Fruit fly (Drosophila melanogaster): Measurements from ENCODE around the gene CG4613.

CG4613 gene

DNA sequence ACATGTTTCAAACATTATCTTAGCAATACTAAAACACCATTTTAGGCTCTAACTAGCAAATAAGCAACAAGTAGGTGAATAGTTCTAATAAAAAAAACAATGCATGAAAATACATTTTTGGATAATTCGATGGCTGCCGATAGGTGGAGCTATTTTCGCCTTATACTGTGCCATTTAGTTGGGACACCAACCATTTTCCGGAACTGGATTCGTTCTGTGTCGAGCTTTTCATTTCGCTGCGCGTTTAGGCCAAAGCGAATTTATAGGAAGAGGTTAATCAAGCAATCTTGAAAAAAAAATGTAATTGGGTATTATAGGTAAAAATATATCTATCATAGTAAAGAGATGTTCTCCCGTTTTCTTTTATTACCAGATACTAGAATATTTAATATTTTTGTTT lies 41.2 kb upstream of the CG4613 start:
- TF ChIP-seq esn (GFP tag; optimal IDR thresholded peaks at IDR 0.05) (peak; percentile 25), CG11762 (GFP tag; optimal IDR thresholded peaks at IDR 0.05; ENCODE audit: insufficient read depth) (no peak), Blimp-1 (GFP tag; optimal IDR thresholded peaks at IDR 0.05) (no peak), lz (GFP tag; optimal IDR thresholded peaks at IDR 0.05) (no peak), Ets96B (tag; optimal IDR thresholded peaks at IDR 0.05) (no peak), svp (GFP tag) (peak; percentile 44), Eip75B (GFP tag; optimal IDR thresholded peaks at IDR 0.05) (no peak), Sox14 (GFP tag; optimal IDR thresholded peaks at IDR 0.05) (no peak)

DNA sequence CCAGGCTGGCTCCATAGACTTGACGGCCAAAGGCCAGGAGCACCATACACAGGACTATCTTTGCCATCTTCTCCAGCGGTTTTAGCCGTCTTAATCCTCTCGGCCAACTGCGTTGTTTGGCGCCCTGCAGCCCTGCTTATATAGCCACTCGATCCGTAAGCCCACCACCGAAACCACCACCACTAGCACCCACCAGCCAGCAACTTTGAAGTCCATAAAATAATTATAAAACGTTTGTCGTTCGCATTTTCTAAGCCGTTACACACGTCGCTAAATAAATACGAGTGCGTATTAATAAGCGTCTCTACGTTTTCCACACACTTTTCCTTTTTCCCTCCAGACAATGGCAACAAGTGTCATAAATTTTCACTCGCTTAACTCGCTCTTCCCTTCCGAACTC lies 39.2 kb upstream of the CG4613 start, which contains the start of gene Lk:
Gene Lk (minus strand): TSS at position 101 of the 400 bp plus-strand sequence.
- no peak for TF ChIP-seq CG4318 (GFP tag; optimal IDR thresholded peaks at IDR 0.05)
- no peak for TF ChIP-seq cyc (GFP tag; optimal IDR thresholded peaks at IDR 0.05)
- TF ChIP-seq salr (GFP tag; optimal IDR thresholded peaks at IDR 0.05) = no peak
- TF ChIP-seq CG6163 (GFP tag; IDR thresholded peaks at IDR 0.05) = no peak
- TF ChIP-seq CG31627 (GFP tag; optimal IDR thresholded peaks at IDR 0.05) = no peak
- TF ChIP-seq Gug (GFP tag; IDR thresholded peaks at IDR 0.05) = no peak
- TF ChIP-seq CG7368 (GFP tag; optimal IDR thresholded peaks at IDR 0.05) = no peak
- no peak for TF ChIP-seq CG6808 (GFP tag; optimal IDR thresholded peaks at IDR 0.05)

DNA sequence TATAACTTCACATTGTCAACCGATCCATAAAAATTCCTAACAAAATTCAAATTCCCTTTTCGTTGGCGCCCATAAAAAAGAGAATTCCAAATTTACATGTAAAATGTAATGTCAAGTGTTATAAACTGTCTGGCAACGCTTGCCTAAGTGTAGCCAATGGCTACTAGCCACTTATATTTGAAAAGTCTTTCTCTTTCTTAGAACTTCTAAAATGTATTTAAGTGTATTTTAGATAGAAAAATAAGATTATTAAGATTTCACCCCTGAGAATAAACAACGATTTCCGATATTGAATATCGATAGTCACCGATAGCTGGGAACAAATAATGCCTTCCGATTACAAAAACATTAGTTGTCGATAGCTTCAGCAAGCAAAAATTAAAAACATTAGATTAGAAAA lies 38.2 kb upstream of the CG4613 start, which contains the start of gene CG34039:
Gene CG34039 (plus strand): TSS at position 342 of the 400 bp plus-strand sequence.
- TF ChIP-seq achi (GFP tag; optimal IDR thresholded peaks at IDR 0.05) (no peak), CG8319 (GFP tag; optimal IDR thresholded peaks at IDR 0.05) (no peak), spab (GFP tag; optimal IDR thresholded peaks at IDR 0.05) (no peak), Ets21C (GFP tag; optimal IDR thresholded peaks at IDR 0.05) (no peak), esn (GFP tag; optimal IDR thresholded peaks at IDR 0.05) (peak; percentile 21), lz (GFP tag; optimal IDR thresholded peaks at IDR 0.05) (no peak), Eip78C (GFP tag) (peak; percentile 42), CG7368 (GFP tag; optimal IDR thresholded peaks at IDR 0.05) (no peak), Sox15 (GFP tag; optimal IDR thresholded peaks at IDR 0.05) (no peak), CG31627 (GFP tag; optimal IDR thresholded peaks at IDR 0.05) (no peak), svp (GFP tag) (peak; percentile 68), CG34406 (GFP tag; optimal IDR thresholded peaks at IDR 0.05) (no peak), fkh (GFP tag; optimal IDR thresholded peaks at IDR 0.05) (peak; percentile 76), Sox14 (GFP tag; optimal IDR thresholded peaks at IDR 0.05) (no peak), CG11294 (GFP tag; IDR thresholded peaks at IDR 0.05) (no peak)

DNA sequence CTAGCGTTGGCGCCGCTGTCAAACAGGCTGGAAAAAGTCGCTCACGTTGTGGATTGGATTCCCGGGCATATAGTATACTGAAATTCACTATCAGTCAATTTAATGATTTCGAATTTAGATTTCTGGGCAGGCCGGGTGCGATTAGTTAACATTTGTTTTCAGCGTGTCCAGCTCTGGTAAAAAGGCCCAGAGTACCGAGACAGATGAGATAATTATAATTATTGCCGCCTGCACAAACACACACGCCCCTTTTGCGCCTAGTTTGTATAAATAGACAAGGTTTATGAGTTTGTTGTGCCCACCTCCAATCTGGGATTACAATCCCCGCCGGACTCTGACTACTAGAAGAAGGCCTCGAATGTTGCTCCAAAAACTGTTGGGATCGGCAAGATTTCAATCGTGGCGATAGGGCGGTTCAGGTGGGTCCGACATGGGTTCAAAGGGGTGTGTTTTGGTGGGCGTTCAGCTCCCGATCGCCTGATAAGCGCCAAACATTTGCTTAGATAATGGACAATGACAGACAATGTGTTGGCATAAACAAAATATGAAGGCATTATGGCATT lies 37.5 kb upstream of the CG4613 start:
- TF ChIP-seq Sox102F (GFP tag; optimal IDR thresholded peaks at IDR 0.05) = no peak
- TF ChIP-seq CG6808 (GFP tag; optimal IDR thresholded peaks at IDR 0.05) = peak; percentile 1

DNA sequence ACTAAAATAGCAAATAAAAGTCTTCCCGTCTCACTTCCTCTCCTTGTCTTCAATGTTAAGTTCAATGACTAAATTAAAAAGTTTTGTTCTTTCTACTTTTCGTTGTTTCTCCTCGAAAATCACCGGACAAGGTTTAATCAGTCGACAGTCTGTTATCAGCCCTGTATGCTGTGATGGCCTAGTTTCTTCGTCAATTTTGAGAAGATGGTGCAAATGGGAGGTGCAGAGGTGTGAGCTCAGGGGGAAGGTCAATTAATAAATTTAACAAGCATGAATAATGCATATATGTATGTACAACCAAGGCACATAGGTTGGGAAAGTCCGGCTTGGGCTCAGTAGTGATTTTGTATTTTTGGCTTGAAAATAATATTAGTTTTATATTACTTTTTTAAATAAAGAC lies 36.5 kb upstream of the CG4613 start:
- TF ChIP-seq Met (GFP tag; optimal IDR thresholded peaks at IDR 0.05) (no peak), svp (GFP tag) (peak; percentile 70), ss (GFP tag; optimal IDR thresholded peaks at IDR 0.05) (no peak)

DNA sequence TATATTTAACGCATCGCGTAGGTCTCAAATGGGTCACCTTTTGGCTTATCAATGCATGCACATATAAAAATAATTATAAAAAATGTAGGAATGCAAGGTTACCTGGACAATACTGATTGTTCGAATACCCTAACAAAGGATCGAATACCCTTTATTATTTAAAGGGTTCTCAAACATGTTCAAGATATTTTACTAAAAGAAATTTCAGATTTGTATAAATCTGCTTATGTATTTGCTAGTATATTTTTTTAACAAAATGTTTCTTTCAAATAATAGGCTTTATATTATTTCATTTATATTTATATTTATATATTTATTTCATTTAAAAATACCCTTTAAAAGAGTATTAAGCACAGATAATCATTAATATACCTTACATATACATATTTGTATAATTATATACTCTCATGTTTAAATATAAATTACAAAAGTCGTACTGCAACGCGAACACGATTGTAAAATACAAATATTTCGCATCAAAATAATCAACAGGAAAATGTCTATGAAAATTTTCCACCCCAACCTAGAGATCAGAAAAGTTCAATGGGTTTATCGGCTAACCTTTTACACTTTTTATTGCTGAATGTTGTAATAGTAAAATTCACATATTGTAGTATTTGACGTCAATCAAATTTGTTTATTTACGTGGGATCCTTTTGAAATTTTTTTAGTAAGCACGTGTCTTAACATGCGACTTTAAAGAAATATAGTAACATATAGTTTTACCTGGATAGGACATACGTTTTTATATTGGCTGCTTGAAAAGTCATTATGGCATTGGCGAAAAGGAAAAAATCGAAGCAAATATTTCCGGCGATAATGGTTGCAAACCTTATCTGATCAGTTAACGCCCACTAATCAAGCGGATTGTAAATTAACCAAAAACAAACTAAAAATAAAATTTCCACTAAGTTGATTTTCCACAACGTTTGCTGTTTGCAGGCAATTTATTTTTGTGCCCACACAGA lies 35.6 kb upstream of the CG4613 start:
- TF ChIP-seq svp (GFP tag) (peak; percentile 90), Eip78C (GFP tag) (peak; percentile 37), Met (GFP tag; optimal IDR thresholded peaks at IDR 0.05) (no peak), CG3032 (tag; optimal IDR thresholded peaks at IDR 0.05) (peak; percentile 1), CG6792 (GFP tag; optimal IDR thresholded peaks at IDR 0.05) (no peak)

Data from whole organism, prepupa.